Worm (Caenorhabditis elegans) whole organism, L3 larva: ENCODE measurements around the gene D2062.4.
A peak's percentile ranks its signal among the peaks of the same experiment; 100 is the strongest.
"Not testable (repeated sequence)": the region's sequence is repeated elsewhere in the genome, so short reads cannot be mapped to it uniquely, and the experiment has no call there.

Experiments
- R02D3.7 ChIP-seq: fragments of 150-350 bp; optimal IDR thresholded peaks from 2 replicates; lab custom pipeline; 2014; ENCODE audit warnings: missing biosample characterization, missing genetic modification characterization
- ZK546.5 ChIP-seq: sonication (generic microtip); optimal IDR thresholded peaks from 2 replicates; lab custom pipeline; 2017; ENCODE audit warnings: missing biosample characterization, missing genetic modification characterization
- ama-1 ChIP-seq: fragments of 150-350 bp; optimal IDR thresholded peaks from 2 replicates; lab custom pipeline; 2018
- ceh-28 ChIP-seq: fragments of 150-350 bp; optimal IDR thresholded peaks from 2 replicates; lab custom pipeline; 2014; ENCODE audit warnings: missing biosample characterization, missing genetic modification reagents, missing genetic modification characterization
- daf-12 ChIP-seq: fragments of 150-350 bp; optimal IDR thresholded peaks from 2 replicates; lab custom pipeline; 2014; ENCODE audit warnings: missing biosample characterization, missing genetic modification reagents, missing genetic modification characterization
- elt-2 ChIP-seq: sonication (generic microtip); optimal IDR thresholded peaks from 2 replicates; lab custom pipeline; 2016; ENCODE audit warnings: missing genetic modification reagents, mild to moderate bottlenecking, missing genetic modification characterization, missing compliant biosample characterization
- elt-3 ChIP-seq, 3 experiments: fragments of 150-350 bp in 1 of 3; sonication (generic microtip) in 2 of 3; optimal IDR thresholded peaks; 2 replicates in 2 of 3; 4 replicates in 1 of 3; lab custom pipeline; 2014 to 2017; ENCODE audit warnings: missing biosample characterization in 3 of 3, missing genetic modification characterization in 3 of 3
- fkh-10 ChIP-seq: sonication (generic microtip); optimal IDR thresholded peaks from 2 replicates; lab custom pipeline; 2017; ENCODE audit warnings: missing biosample characterization, missing genetic modification reagents, missing genetic modification characterization
- fos-1 ChIP-seq: fragments of 150-350 bp; optimal IDR thresholded peaks from 2 replicates; lab custom pipeline; 2014; ENCODE audit warnings: missing biosample characterization, missing genetic modification characterization
- jun-1 ChIP-seq: fragments of 150-350 bp; optimal IDR thresholded peaks from 2 replicates; lab custom pipeline; 2014; ENCODE audit warnings: missing biosample characterization, missing genetic modification reagents, missing genetic modification characterization
- lin-39 ChIP-seq: fragments of 150-350 bp; optimal IDR thresholded peaks from 2 replicates; lab custom pipeline; 2018; ENCODE audit warnings: missing biosample characterization, missing genetic modification reagents, missing genetic modification characterization
- lsy-12 ChIP-seq: sonication (generic microtip); optimal IDR thresholded peaks from 2 replicates; lab custom pipeline; 2016; ENCODE audit warnings: mild to moderate bottlenecking, missing genetic modification characterization, missing compliant biosample characterization
- mdl-1 ChIP-seq: fragments of 150-350 bp; optimal IDR thresholded peaks from 2 replicates; lab custom pipeline; 2014; ENCODE audit warnings: missing biosample characterization, missing genetic modification characterization
- nfya-1 ChIP-seq: sonication (generic microtip); optimal IDR thresholded peaks from 2 replicates; lab custom pipeline; 2017; ENCODE audit warnings: missing genetic modification characterization, mild to moderate bottlenecking, missing compliant biosample characterization, antibody characterized with exemption, moderate library complexity; ENCODE audit not compliant: insufficient read depth
- nhr-11 ChIP-seq: fragments of 150-350 bp; optimal IDR thresholded peaks from 2 replicates; lab custom pipeline; 2014; ENCODE audit warnings: missing biosample characterization, missing genetic modification characterization
- nhr-12 ChIP-seq: fragments of 150-350 bp; optimal IDR thresholded peaks from 2 replicates; lab custom pipeline; 2014; ENCODE audit warnings: missing biosample characterization, missing genetic modification characterization
- nhr-23 ChIP-seq: fragments of 150-350 bp; optimal IDR thresholded peaks from 2 replicates; lab custom pipeline; 2014; ENCODE audit warnings: missing biosample characterization, missing genetic modification reagents, missing genetic modification characterization
- nhr-25 ChIP-seq: sonication (generic microtip); optimal IDR thresholded peaks from 2 replicates; lab custom pipeline; 2017; ENCODE audit warnings: missing biosample characterization, missing genetic modification characterization
- nhr-28 ChIP-seq: fragments of 150-350 bp; optimal IDR thresholded peaks from 2 replicates; lab custom pipeline; 2014; ENCODE audit warnings: missing biosample characterization, missing genetic modification characterization
- nhr-76 ChIP-seq: fragments of 150-350 bp; sonication (generic microtip); optimal IDR thresholded peaks from 5 replicates; lab custom pipeline; 2014; ENCODE audit warnings: missing biosample characterization, missing genetic modification characterization
- nhr-77 ChIP-seq: fragments of 150-350 bp; optimal IDR thresholded peaks from 2 replicates; lab custom pipeline; 2014; ENCODE audit warnings: missing biosample characterization, missing genetic modification characterization
- pha-4 ChIP-seq: fragments of 150-350 bp; optimal IDR thresholded peaks from 2 replicates; lab custom pipeline; 2014; ENCODE audit warnings: missing biosample characterization, missing genetic modification reagents, missing genetic modification characterization
- sea-2 ChIP-seq: fragments of 150-350 bp; sonication (generic microtip); optimal IDR thresholded peaks from 4 replicates; lab custom pipeline; 2014; ENCODE audit warnings: missing biosample characterization, missing genetic modification reagents, missing genetic modification characterization
- skn-1 ChIP-seq: fragments of 150-350 bp; optimal IDR thresholded peaks from 2 replicates; lab custom pipeline; 2014; ENCODE audit warnings: missing biosample characterization, missing genetic modification characterization
- snpc-4 ChIP-seq: fragments of 150-350 bp; optimal IDR thresholded peaks from 2 replicates; lab custom pipeline; 2014; ENCODE audit warnings: missing biosample characterization, missing genetic modification characterization
- tbx-2 ChIP-seq: sonication (generic microtip); optimal IDR thresholded peaks from 2 replicates; lab custom pipeline; 2016; ENCODE audit warnings: mild to moderate bottlenecking, missing genetic modification characterization, missing compliant biosample characterization
- unc-62 ChIP-seq: fragments of 150-350 bp; sonication (generic microtip); optimal IDR thresholded peaks from 4 replicates; lab custom pipeline; 2014; ENCODE audit warnings: missing biosample characterization, missing genetic modification reagents, missing genetic modification characterization
- ztf-11 ChIP-seq: fragments of 150-350 bp; optimal IDR thresholded peaks from 2 replicates; lab custom pipeline; 2014; ENCODE audit warnings: missing biosample characterization, missing genetic modification characterization
- ztf-4 ChIP-seq: fragments of 150-350 bp; optimal IDR thresholded peaks from 2 replicates; lab custom pipeline; 2014; ENCODE audit warnings: missing biosample characterization, missing genetic modification characterization

Gene D2062.4

ce11 chrII:2637359-2637758, 14.2 kb downstream of the D2062.4 start, which contains the start of gene F22E5.21:
Gene F22E5.21, minus strand, starts transcription at chrII:2637459.
- TF ChIP-seq nhr-28 (tag; lab: Kevin White, UChicago) (no peak), ZK546.5 (no peak), ama-1 (lab: Kevin White, UChicago) (no peak)

- TF ChIP-seq skn-1 (tag; lab: Kevin White, UChicago) (peak; percentile 52), ztf-4 (tag; lab: Kevin White, UChicago) (no peak), ztf-11 (tag; lab: Kevin White, UChicago) (no peak), pha-4 (tag; lab: Kevin White, UChicago) (peak; percentile 32), unc-62 (GFP tag; lab: Kevin White, UChicago) (no peak)
- TF ChIP-seq, all 47 proteins: peak for 2
These were observed 14.9 kb downstream of the D2062.4 start, which contains the start of gene F22E5.9 for ce11 chrII:2638062-2638461. Gene F22E5.9, plus strand, starts transcription at chrII:2638388.

ce11 chrII:2639401-2640088, 16.3 kb downstream of the D2062.4 start, which contains the start of gene F22E5.8:
Gene F22E5.8, plus strand, starts transcription at chrII:2640038.
- TF ChIP-seq nhr-76; sea-2 (GFP tag; lab: Kevin White, UChicago); ztf-11 (tag; lab: Kevin White, UChicago): not testable (repeated sequence)

- no peak for TF ChIP-seq R02D3.7 (tag; lab: Kevin White, UChicago)
- no peak for TF ChIP-seq jun-1 (tag; lab: Kevin White, UChicago)
- no peak for TF ChIP-seq nhr-28 (tag; lab: Kevin White, UChicago)
- TF ChIP-seq nhr-77 (tag; lab: Kevin White, UChicago): no peak
- TF ChIP-seq ztf-4 (tag; lab: Kevin White, UChicago): no peak
- TF ChIP-seq nhr-23 (tag; lab: Kevin White, UChicago): no peak
- TF ChIP-seq elt-3 (tag; optimal IDR thresholded peaks at IDR 0.05; lab: Kevin White, UChicago): no peak
- TF ChIP-seq elt-2 (tag; lab: Kevin White, UChicago): no peak
- TF ChIP-seq nhr-11 (tag; lab: Kevin White, UChicago): no peak
- no peak for TF ChIP-seq nhr-12 (tag; lab: Kevin White, UChicago)
- TF ChIP-seq nfya-1: no peak
- TF ChIP-seq unc-62 (GFP tag; lab: Kevin White, UChicago): no peak
- TF ChIP-seq ama-1 (lab: Kevin White, UChicago): no peak
- no peak for TF ChIP-seq ceh-28 (tag; lab: Kevin White, UChicago)
These were observed 17.8 kb downstream of the D2062.4 start, which contains the start of gene F22E5.23 for ce11 chrII:2640982-2641381. Gene F22E5.23, plus strand, starts transcription at chrII:2641282.

ce11 chrII:2641777-2642176, 18.6 kb downstream of the D2062.4 start, which contains the start of gene F22E5.7:
Gene F22E5.7, plus strand, starts transcription at chrII:2642077.
- TF ChIP-seq lin-39 (no peak), fkh-10 (GFP tag; lab: Kevin White, UChicago) (no peak), nfya-1 (no peak), snpc-4 (tag; lab: Kevin White, UChicago) (no peak), mdl-1 (tag; lab: Kevin White, UChicago) (no peak), ztf-4 (tag; lab: Kevin White, UChicago) (no peak), lsy-12 (tag; lab: Kevin White, UChicago) (no peak), elt-3 (tag; optimal IDR thresholded peaks at IDR 0.05; lab: Kevin White, UChicago) (no peak), daf-12 (no peak), elt-2 (tag; lab: Kevin White, UChicago) (no peak), tbx-2 (tag; lab: Kevin White, UChicago) (no peak)
- TF ChIP-seq, all 47 proteins: peak for 0

ce11 chrII:2644498-2644897, 21.3 kb downstream of the D2062.4 start, which contains the start of gene F22E5.11:
Gene F22E5.11, minus strand, starts transcription at chrII:2644598.
- TF ChIP-seq lsy-12 (tag; lab: Kevin White, UChicago) (no peak), nhr-12 (tag; lab: Kevin White, UChicago) (no peak), ztf-4 (tag; lab: Kevin White, UChicago) (no peak), sea-2 (GFP tag; lab: Kevin White, UChicago) (no peak), nhr-28 (tag; lab: Kevin White, UChicago) (no peak), nhr-25 (tag; lab: Kevin White, UChicago) (no peak), mdl-1 (tag; lab: Kevin White, UChicago) (no peak), fos-1 (tag; lab: Kevin White, UChicago) (no peak)
- TF ChIP-seq, all 47 proteins: peak for 0
